Worm (Caenorhabditis elegans) whole organism, L1 larva: ENCODE measurements around the gene C17B7.9.

Source experiments
- C04F5.9 ChIP-seq: sonication (generic microtip); optimal IDR thresholded peaks from 2 replicates; lab custom pipeline; 2016; ENCODE audit warnings: missing genetic modification characterization, missing compliant biosample characterization
- C16A3.4 ChIP-seq: fragments of 150-350 bp; optimal IDR thresholded peaks from 2 replicates; lab custom pipeline; 2014; ENCODE audit warnings: missing biosample characterization, missing genetic modification characterization
- C34B4.2 ChIP-seq: sonication (generic microtip); optimal IDR thresholded peaks from 2 replicates; lab custom pipeline; 2017; ENCODE audit warnings: mild to moderate bottlenecking, missing genetic modification characterization, missing compliant biosample characterization
- Y116A8C.19 ChIP-seq: sonication (generic microtip); optimal IDR thresholded peaks from 2 replicates; lab custom pipeline; 2016; ENCODE audit warnings: missing compliant biosample characterization, missing genetic modification characterization, borderline replicate concordance
- ama-1 ChIP-seq: fragments of 150-350 bp; optimal IDR thresholded peaks from 2 replicates; lab custom pipeline; 2014
- ceh-63 ChIP-seq: fragments of 200-800 bp; sonication (Bioruptor generic); optimal IDR thresholded peaks from 2 replicates; lab custom pipeline; 2018; ENCODE audit warnings: mild to moderate bottlenecking, missing genetic modification characterization, missing compliant biosample characterization
- ceh-90 ChIP-seq: sonication (generic microtip); optimal IDR thresholded peaks from 2 replicates; lab custom pipeline; 2016; ENCODE audit warnings: missing genetic modification characterization, missing compliant biosample characterization
- dpl-1 ChIP-seq, 3 experiments: fragments of 150-350 bp in 2 of 3; sonication (generic microtip) in 1 of 3; optimal IDR thresholded peaks; 2 replicates each; lab custom pipeline; 2014 to 2017; ENCODE audit warnings: missing biosample characterization in 3 of 3, missing genetic modification characterization in 3 of 3, missing genetic modification reagents in 3 of 3
- efl-1 ChIP-seq, 4 experiments: fragments of 150-350 bp; optimal IDR thresholded peaks in 3 of 4; peaks in 1 of 4; 1 replicate in 1 of 4; 2 replicates in 3 of 4; lab custom pipeline; 2014; ENCODE audit warnings: missing biosample characterization in 2 of 4, missing genetic modification characterization in 2 of 4, missing genetic modification reagents in 2 of 4
- egl-13 ChIP-seq: sonication (generic microtip); optimal IDR thresholded peaks from 2 replicates; lab custom pipeline; 2016; ENCODE audit warnings: missing genotype, missing genetic modification reagents, missing genetic modification characterization, missing compliant biosample characterization
- egl-27 ChIP-seq, 2 experiments: fragments of 150-350 bp in 1 of 2; sonication (generic microtip); optimal IDR thresholded peaks; 3 replicates each; lab custom pipeline; 2017 to 2018; ENCODE audit warnings: missing biosample characterization in 2 of 2, missing genetic modification characterization in 2 of 2, missing genetic modification reagents in 2 of 2
- elt-3 ChIP-seq, 6 experiments: fragments of 150-350 bp in 1 of 6; sonication (generic microtip); optimal IDR thresholded peaks; 2 replicates each; lab custom pipeline; 2017 to 2018; ENCODE audit warnings: missing biosample characterization in 6 of 6, missing genetic modification characterization in 6 of 6, inconsistent platforms in 1 of 6
- fkh-10 ChIP-seq: sonication (generic microtip); optimal IDR thresholded peaks from 2 replicates; lab custom pipeline; 2017; ENCODE audit warnings: missing biosample characterization, missing genetic modification reagents, missing genetic modification characterization
- fkh-8 ChIP-seq: sonication (generic microtip); optimal IDR thresholded peaks from 2 replicates; lab custom pipeline; 2016; ENCODE audit warnings: mild to moderate bottlenecking, missing genetic modification characterization, missing compliant biosample characterization
- grh-1 ChIP-seq: fragments of 200-800 bp; sonication (Bioruptor generic); IDR thresholded peaks from 2 replicates; pipeline ENCODE4 v1.3.6; 2022; ENCODE audit warnings: missing genetic modification reagents, missing genetic modification characterization, missing compliant biosample characterization
- hlh-4 ChIP-seq: sonication (generic microtip); optimal IDR thresholded peaks from 2 replicates; lab custom pipeline; 2016; ENCODE audit warnings: mild to moderate bottlenecking, missing genetic modification characterization, missing compliant biosample characterization
- isw-1 ChIP-seq: fragments of 200-800 bp; sonication (Bioruptor generic); IDR thresholded peaks from 2 replicates; pipeline ENCODE4 v1.3.6; 2022; ENCODE audit warnings: missing genetic modification characterization, missing compliant biosample characterization
- lin-13 ChIP-seq: fragments of 150-350 bp; optimal IDR thresholded peaks from 2 replicates; lab custom pipeline; 2014; ENCODE audit warnings: missing biosample characterization, missing genetic modification reagents, missing genetic modification characterization
- lin-14 ChIP-seq: fragments of 200-800 bp; sonication (Bioruptor generic); optimal IDR thresholded peaks from 2 replicates; lab custom pipeline; 2018; ENCODE audit warnings: mild to moderate bottlenecking, missing genetic modification characterization, moderate library complexity, missing compliant biosample characterization
- lin-35 ChIP-seq, 2 experiments: fragments of 150-350 bp; optimal IDR thresholded peaks; 2 replicates each; lab custom pipeline; 2014; ENCODE audit warnings: missing biosample characterization in 2 of 2, missing genetic modification characterization in 2 of 2, missing genetic modification reagents in 2 of 2
- lir-3 ChIP-seq: sonication (generic microtip); optimal IDR thresholded peaks from 2 replicates; lab custom pipeline; 2016; ENCODE audit warnings: mild to moderate bottlenecking, missing genetic modification characterization, moderate library complexity, missing compliant biosample characterization; ENCODE audit not compliant: poor library complexity
- lsy-2 ChIP-seq, 2 experiments: fragments of 150-350 bp; optimal IDR thresholded peaks; 2 replicates each; lab custom pipeline; 2014; ENCODE audit warnings: missing biosample characterization in 2 of 2, missing genetic modification characterization in 2 of 2
- mdl-1 ChIP-seq, 2 experiments: fragments of 150-350 bp; optimal IDR thresholded peaks; 2 replicates each; lab custom pipeline; 2014 to 2017; ENCODE audit warnings: missing biosample characterization in 2 of 2, missing genetic modification characterization in 2 of 2, inconsistent platforms in 1 of 2
- mep-1 ChIP-seq: fragments of 150-350 bp; optimal IDR thresholded peaks from 2 replicates; lab custom pipeline; 2014; ENCODE audit warnings: missing biosample characterization, missing genetic modification characterization
- nhr-11 ChIP-seq: fragments of 150-350 bp; optimal IDR thresholded peaks from 2 replicates; lab custom pipeline; 2014; ENCODE audit warnings: missing biosample characterization, missing genetic modification characterization
- nhr-12 ChIP-seq: sonication (generic microtip); optimal IDR thresholded peaks from 2 replicates; lab custom pipeline; 2017; ENCODE audit warnings: missing biosample characterization, missing genetic modification characterization
- nhr-19 ChIP-seq: fragments of 200-800 bp; sonication (Bioruptor generic); conservative IDR thresholded peaks from 2 replicates; pipeline ENCODE4 v1.3.6; 2022; ENCODE audit warnings: missing genetic modification characterization, missing compliant biosample characterization
- nhr-20 ChIP-seq: sonication (generic microtip); optimal IDR thresholded peaks from 2 replicates; lab custom pipeline; 2016; ENCODE audit warnings: mild to moderate bottlenecking, missing genetic modification characterization, missing compliant biosample characterization
- nhr-28 ChIP-seq: fragments of 150-350 bp; optimal IDR thresholded peaks from 2 replicates; lab custom pipeline; 2014; ENCODE audit warnings: missing biosample characterization, missing genetic modification characterization
- nhr-47 ChIP-seq: sonication (generic microtip); optimal IDR thresholded peaks from 2 replicates; lab custom pipeline; 2016; ENCODE audit warnings: mild to moderate bottlenecking, missing genetic modification characterization, moderate library complexity, missing compliant biosample characterization
- nhr-71 ChIP-seq: sonication (generic microtip); optimal IDR thresholded peaks from 2 replicates; lab custom pipeline; 2016; ENCODE audit warnings: mild to moderate bottlenecking, missing genetic modification characterization, moderate library complexity, missing compliant biosample characterization
- nhr-76 ChIP-seq: sonication (generic microtip); optimal IDR thresholded peaks from 2 replicates; lab custom pipeline; 2017; ENCODE audit warnings: missing biosample characterization, missing genetic modification characterization
- nhr-77 ChIP-seq: fragments of 150-350 bp; optimal IDR thresholded peaks from 2 replicates; lab custom pipeline; 2014; ENCODE audit warnings: missing biosample characterization, missing genetic modification characterization
- nhr-85 ChIP-seq: sonication (generic microtip); peaks from one replicate; lab custom pipeline; 2016; ENCODE audit warnings: missing genetic modification characterization, inconsistent platforms, missing compliant biosample characterization
- pag-3 ChIP-seq: sonication (generic microtip); optimal IDR thresholded peaks from 2 replicates; lab custom pipeline; 2017; ENCODE audit warnings: missing genetic modification characterization, mild to moderate bottlenecking, missing compliant biosample characterization, antibody characterized with exemption, borderline replicate concordance; ENCODE audit not compliant: insufficient read depth
- rnt-1 ChIP-seq: sonication (generic microtip); optimal IDR thresholded peaks from 2 replicates; lab custom pipeline; 2016; ENCODE audit warnings: mild to moderate bottlenecking, missing genetic modification characterization, moderate library complexity, missing compliant biosample characterization
- skn-1 ChIP-seq: fragments of 150-350 bp; optimal IDR thresholded peaks from 2 replicates; lab custom pipeline; 2014; ENCODE audit warnings: missing biosample characterization, missing genetic modification characterization
- snpc-4 ChIP-seq: fragments of 150-350 bp; optimal IDR thresholded peaks from 2 replicates; lab custom pipeline; 2014; ENCODE audit warnings: missing biosample characterization, missing genetic modification characterization
- snu-23 ChIP-seq: sonication (generic microtip); optimal IDR thresholded peaks from 2 replicates; lab custom pipeline; 2016; ENCODE audit warnings: missing genetic modification characterization, missing compliant biosample characterization
- sox-4 ChIP-seq: sonication (generic microtip); optimal IDR thresholded peaks from 2 replicates; lab custom pipeline; 2016; ENCODE audit warnings: missing genetic modification characterization, missing compliant biosample characterization
- swsn-7 ChIP-seq: sonication (generic microtip); optimal IDR thresholded peaks from 2 replicates; lab custom pipeline; 2016; ENCODE audit warnings: missing genetic modification characterization, missing compliant biosample characterization
- tbx-2 ChIP-seq: sonication (generic microtip); optimal IDR thresholded peaks from 2 replicates; lab custom pipeline; 2016; ENCODE audit warnings: missing genetic modification characterization, missing compliant biosample characterization
- tlp-1 ChIP-seq: fragments of 150-350 bp; optimal IDR thresholded peaks from 2 replicates; lab custom pipeline; 2014; ENCODE audit warnings: missing biosample characterization, missing genetic modification characterization
- unc-130 ChIP-seq: fragments of 150-350 bp; optimal IDR thresholded peaks from 2 replicates; lab custom pipeline; 2017; ENCODE audit warnings: missing biosample characterization, missing genetic modification characterization, inconsistent platforms
- unc-98 ChIP-seq: fragments of 200-800 bp; sonication (Bioruptor generic); IDR thresholded peaks from 2 replicates; pipeline ENCODE4 v1.3.6; 2022; ENCODE audit warnings: missing genetic modification characterization, missing compliant biosample characterization
- xbp-1 ChIP-seq: sonication (generic microtip); optimal IDR thresholded peaks from 2 replicates; lab custom pipeline; 2016; ENCODE audit warnings: missing genetic modification characterization, missing compliant biosample characterization
- ztf-11 ChIP-seq, 2 experiments: sonication (generic microtip); optimal IDR thresholded peaks; 2 replicates each; lab custom pipeline; 2016 to 2017; ENCODE audit warnings: missing genetic modification characterization in 2 of 2, missing biosample characterization in 1 of 2, missing compliant biosample characterization in 1 of 2
- ztf-4 ChIP-seq: fragments of 150-350 bp; optimal IDR thresholded peaks from 2 replicates; lab custom pipeline; 2014; ENCODE audit warnings: missing biosample characterization, missing genetic modification characterization

Gene C17B7.9

ce11 chrV:3312067-3312666, 19.8 kb downstream of the C17B7.9 start, which contains the start of gene arrd-18:
Gene arrd-18, minus strand, starts transcription at chrV:3312117.
- TF ChIP-seq nhr-71 (tag; lab: Kevin White, UChicago) (peak; percentile 62), tlp-1 (tag; lab: Kevin White, UChicago) (no peak), snu-23 (GFP tag; lab: Kevin White, UChicago) (peak; percentile 51), mep-1 (tag; lab: Kevin White, UChicago) (no peak), lin-13 (GFP tag; lab: Kevin White, UChicago) (no peak), grh-1 (GFP tag; lab: Robert Waterston, UW) (peak; percentile 32; the same call in 1 of the 2 replicates), isw-1 (GFP tag; lab: Robert Waterston, UW) (no peak), dpl-1 (GFP tag; optimal IDR thresholded peaks at IDR 0.05; lab: Kevin White, UChicago) (peak in 1 of 3 experiments; percentile 13), efl-1 (optimal IDR thresholded peaks at IDR 0.05; lab: Kevin White, UChicago) (peak in 1 of 2 experiments; percentile 19), efl-1 (GFP tag; optimal IDR thresholded peaks at IDR 0.05 in 1 of 2; lab: Kevin White, UChicago) (peak in 1 of 2 experiments; percentile 67), Y116A8C.19 (tag; lab: Kevin White, UChicago) (no peak), mdl-1 (tag; optimal IDR thresholded peaks at IDR 0.05; lab: Kevin White, UChicago) (no peak), nhr-47 (tag; lab: Kevin White, UChicago) (peak; percentile 18), nhr-11 (tag; lab: Kevin White, UChicago) (no peak), xbp-1 (no peak), C04F5.9 (no peak), nhr-76 (tag; lab: Kevin White, UChicago) (no peak), nhr-85 (tag; lab: Kevin White, UChicago) (peak; percentile 21), lsy-2 (tag; optimal IDR thresholded peaks at IDR 0.05; lab: Kevin White, UChicago) (peak in 1 of 2 experiments; percentile 3), hlh-4 (tag; lab: Kevin White, UChicago) (no peak), swsn-7 (tag; lab: Kevin White, UChicago) (no peak), C16A3.4 (peak; percentile 0), ama-1 (lab: Kevin White, UChicago) (no peak), snpc-4 (tag; lab: Kevin White, UChicago) (no peak), ceh-90 (tag; lab: Kevin White, UChicago) (no peak), skn-1 (tag; lab: Kevin White, UChicago) (no peak), nhr-19 (GFP tag; lab: Robert Waterston, UW) (peak; percentile 50), lir-3 (no peak), rnt-1 (tag; lab: Kevin White, UChicago) (peak; percentile 51), C34B4.2 (tag; lab: Kevin White, UChicago) (no peak), fkh-8 (tag; lab: Kevin White, UChicago) (peak; percentile 20), nhr-20 (tag; lab: Kevin White, UChicago) (peak; percentile 32), lin-14 (GFP tag; lab: Kevin White, UChicago) (peak; percentile 92), egl-13 (no peak), unc-130 (tag; lab: Kevin White, UChicago) (no peak), egl-27 (tag; optimal IDR thresholded peaks at IDR 0.05; lab: Kevin White, UChicago) (no peak), lin-35 (GFP tag; optimal IDR thresholded peaks at IDR 0.05; lab: Kevin White, UChicago) (no peak), elt-3 (tag; optimal IDR thresholded peaks at IDR 0.05; lab: Kevin White, UChicago) (no peak), nhr-12 (tag; lab: Kevin White, UChicago) (no peak), nhr-28 (no peak), ztf-11 (tag; optimal IDR thresholded peaks at IDR 0.05; lab: Kevin White, UChicago) (no peak), sox-4 (tag; lab: Kevin White, UChicago) (no peak), fkh-10 (GFP tag; lab: Kevin White, UChicago) (no peak), tbx-2 (peak; percentile 10), nhr-77 (tag; lab: Kevin White, UChicago) (no peak), pag-3 (tag; lab: Kevin White, UChicago) (no peak), unc-98 (GFP tag; lab: Robert Waterston, UW) (no peak), ceh-63 (GFP tag; lab: Kevin White, UChicago) (no peak), ztf-4 (tag; lab: Kevin White, UChicago) (no peak)
- TF ChIP-seq, all 84 proteins: peak for 15
